Worm (Caenorhabditis elegans) whole organism, young adult: ENCODE results near the gene F10E9.1.
"Not testable (repeated sequence)": the region's sequence is repeated elsewhere in the genome, so short reads cannot be mapped to it uniquely, and the experiment has no call there.

Experiments
- D2030.7 ChIP-seq: fragments of 200-800 bp; sonication (Bioruptor generic); IDR thresholded peaks from 2 replicates; pipeline ENCODE4 v1.3.6; 2022; ENCODE audit warnings: missing genetic modification reagents, missing genetic modification characterization, missing compliant biosample characterization
- F33H1.4 ChIP-seq: fragments of 200-800 bp; sonication (Bioruptor generic); IDR thresholded peaks from 2 replicates; pipeline ENCODE4 v1.3.6; 2022; ENCODE audit warnings: missing genetic modification reagents, missing genetic modification characterization, missing compliant biosample characterization
- F39B2.1 ChIP-seq: fragments of 200-800 bp; sonication (Bioruptor generic); IDR thresholded peaks from 2 replicates; pipeline ENCODE4 v1.3.6; 2022; ENCODE audit warnings: missing genetic modification reagents, missing genetic modification characterization, missing compliant biosample characterization
- F52B5.7 ChIP-seq: sonication (generic microtip); optimal IDR thresholded peaks from 2 replicates; lab custom pipeline; 2016; ENCODE audit warnings: mild to moderate bottlenecking, missing genetic modification characterization, missing compliant biosample characterization
- akir-1 ChIP-seq: fragments of 200-800 bp; sonication (Bioruptor generic); optimal IDR thresholded peaks from 2 replicates; lab custom pipeline; 2018; ENCODE audit warnings: mild to moderate bottlenecking, missing genetic modification characterization, moderate library complexity, missing compliant biosample characterization
- aptf-3 ChIP-seq: fragments of 200-800 bp; sonication (Bioruptor generic); IDR thresholded peaks from 2 replicates; pipeline ENCODE4 v1.3.6; 2022; ENCODE audit warnings: missing genetic modification characterization, missing compliant biosample characterization
- attf-5 ChIP-seq: fragments of 200-800 bp; sonication (Bioruptor generic); optimal IDR thresholded peaks from 2 replicates; lab custom pipeline; 2018; ENCODE audit warnings: mild to moderate bottlenecking, missing genetic modification characterization, missing compliant biosample characterization
- ceh-100 ChIP-seq: fragments of 200-800 bp; sonication (Bioruptor generic); IDR thresholded peaks from 2 replicates; pipeline ENCODE4 v1.3.6; 2022; ENCODE audit warnings: missing genetic modification reagents, missing genetic modification characterization, missing compliant biosample characterization
- ceh-40 ChIP-seq: fragments of 200-800 bp; sonication (Bioruptor generic); IDR thresholded peaks from 2 replicates; pipeline ENCODE4 v1.3.6; 2022; ENCODE audit warnings: missing genetic modification characterization, missing compliant biosample characterization
- ceh-58 ChIP-seq: fragments of 200-800 bp; sonication (Bioruptor generic); IDR thresholded peaks from 2 replicates; pipeline ENCODE4 v1.3.6; 2022; ENCODE audit warnings: missing genetic modification characterization, missing compliant biosample characterization
- chd-7 ChIP-seq: sonication (generic microtip); optimal IDR thresholded peaks from 2 replicates; lab custom pipeline; 2016; ENCODE audit warnings: mild to moderate bottlenecking, missing genetic modification characterization, moderate library complexity, missing compliant biosample characterization
- dox-1 ChIP-seq: fragments of 200-800 bp; sonication (Bioruptor generic); IDR thresholded peaks from 2 replicates; pipeline ENCODE4 v1.3.6; 2022; ENCODE audit warnings: missing genetic modification reagents, missing genetic modification characterization, missing compliant biosample characterization
- dpff-1 ChIP-seq: sonication (generic microtip); optimal IDR thresholded peaks from 2 replicates; lab custom pipeline; 2017; ENCODE audit warnings: mild to moderate bottlenecking, missing genetic modification characterization, missing compliant biosample characterization
- egrh-3 ChIP-seq: fragments of 200-800 bp; sonication (Bioruptor generic); IDR thresholded peaks from 2 replicates; pipeline ENCODE4 v1.3.6; 2022; ENCODE audit warnings: missing genetic modification reagents, missing genetic modification characterization, missing compliant biosample characterization
- ekl-4 ChIP-seq: fragments of 200-800 bp; sonication (Bioruptor generic); IDR thresholded peaks from 2 replicates; pipeline ENCODE4 v1.3.6; 2022; ENCODE audit warnings: missing genetic modification reagents, missing genetic modification characterization, missing compliant biosample characterization
- gei-17 ChIP-seq: fragments of 200-800 bp; sonication (Bioruptor generic); optimal IDR thresholded peaks from 2 replicates; lab custom pipeline; 2018; ENCODE audit warnings: mild to moderate bottlenecking, missing genetic modification characterization, missing compliant biosample characterization
- him-1 ChIP-seq: sonication (generic microtip); optimal IDR thresholded peaks from 2 replicates; lab custom pipeline; 2016; ENCODE audit warnings: missing genotype, missing genetic modification reagents, missing genetic modification characterization, missing compliant biosample characterization
- hrde-1 ChIP-seq: sonication (generic microtip); optimal IDR thresholded peaks from 2 replicates; lab custom pipeline; 2016; ENCODE audit warnings: missing genetic modification characterization, mild to moderate bottlenecking, missing compliant biosample characterization, moderate library complexity, missing genotype, missing genetic modification reagents, borderline replicate concordance
- hsf-1 ChIP-seq: fragments of 200-800 bp; sonication (Bioruptor generic); IDR thresholded peaks from 2 replicates; pipeline ENCODE4 v1.3.6; 2022; ENCODE audit warnings: missing genetic modification reagents, missing genetic modification characterization, missing compliant biosample characterization
- lsl-1 ChIP-seq: fragments of 200-800 bp; sonication (Bioruptor generic); optimal IDR thresholded peaks from 2 replicates; lab custom pipeline; 2018; ENCODE audit warnings: mild to moderate bottlenecking, missing genetic modification characterization, moderate library complexity, missing compliant biosample characterization
- madf-6 ChIP-seq: fragments of 200-800 bp; sonication (Bioruptor generic); IDR thresholded peaks from 2 replicates; pipeline ENCODE4 v1.3.6; 2022; ENCODE audit warnings: missing genetic modification reagents, missing genetic modification characterization, missing compliant biosample characterization
- madf-8 ChIP-seq: fragments of 200-800 bp; sonication (Bioruptor generic); conservative IDR thresholded peaks from 2 replicates; pipeline ENCODE4 v1.3.6; 2022; ENCODE audit warnings: missing genetic modification reagents, missing genetic modification characterization, missing compliant biosample characterization
- mcd-1 ChIP-seq: fragments of 200-800 bp; sonication (Bioruptor generic); IDR thresholded peaks from 2 replicates; pipeline ENCODE4 v1.3.6; 2022; ENCODE audit warnings: missing genetic modification reagents, missing genetic modification characterization, missing compliant biosample characterization
- pbrm-1 ChIP-seq: fragments of 200-800 bp; sonication (Bioruptor generic); IDR thresholded peaks from 2 replicates; pipeline ENCODE4 v1.3.6; 2022; ENCODE audit warnings: missing genetic modification reagents, missing genetic modification characterization, missing compliant biosample characterization
- rcor-1 ChIP-seq: fragments of 200-800 bp; sonication (Bioruptor generic); IDR thresholded peaks from 2 replicates; pipeline ENCODE4 v1.3.6; 2022; ENCODE audit warnings: missing genetic modification reagents, missing genetic modification characterization, missing compliant biosample characterization
- rpc-1 ChIP-seq, 2 experiments: fragments of 150-350 bp in 1 of 2; sonication (generic microtip) in 1 of 2; optimal IDR thresholded peaks; 2 replicates each; lab custom pipeline; 2014 to 2018; ENCODE audit warnings: missing biosample characterization in 1 of 2, missing genetic modification characterization in 1 of 2, missing genetic modification reagents in 1 of 2, missing genotype in 1 of 2
- sdz-38 ChIP-seq: sonication (generic microtip); optimal IDR thresholded peaks from 2 replicates; lab custom pipeline; 2016; ENCODE audit warnings: missing genotype, missing genetic modification characterization, missing compliant biosample characterization
- ztf-25 ChIP-seq: fragments of 200-800 bp; sonication (Bioruptor generic); IDR thresholded peaks from 2 replicates; pipeline ENCODE4 v1.3.6; 2022; ENCODE audit warnings: missing genetic modification reagents, missing genetic modification characterization, missing compliant biosample characterization
- ztf-26 ChIP-seq: sonication (generic microtip); optimal IDR thresholded peaks from 2 replicates; lab custom pipeline; 2017; ENCODE audit warnings: missing genetic modification characterization, missing compliant biosample characterization

Gene F10E9.1

DNA sequence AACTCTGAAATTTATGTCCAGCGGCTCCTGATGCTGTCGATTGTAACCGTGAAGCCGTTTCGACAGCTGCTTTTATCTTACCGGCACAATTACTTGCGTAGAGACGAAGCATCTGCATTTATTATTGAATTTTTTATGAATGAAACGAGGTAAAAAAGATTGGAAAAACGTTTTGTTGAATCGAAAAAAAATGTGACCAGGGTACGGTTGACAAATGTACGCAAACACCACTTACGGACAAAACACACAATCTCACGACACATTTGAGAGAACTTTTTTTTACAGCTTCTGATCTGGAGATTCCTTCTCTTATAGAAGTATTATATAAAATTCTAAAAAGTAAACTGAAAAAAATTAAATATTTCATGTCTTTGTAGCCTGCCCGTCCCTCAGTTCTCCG lies 8.8 kb downstream of the F10E9.1 start, which contains the start of the genes mrps-18A and ZC262.2:
TSS of gene mrps-18A (minus strand) at position 141 of the 400 bp plus-strand sequence.
TSS of gene ZC262.2 (plus strand) at position 284 of the 400 bp plus-strand sequence.
- TF ChIP-seq him-1 (tag; lab: Kevin White, UChicago) = peak; percentile 4
- no peak for TF ChIP-seq rpc-1 (optimal IDR thresholded peaks at IDR 0.05; lab: Kevin White, UChicago)
- no peak for TF ChIP-seq rpc-1 (tag; optimal IDR thresholded peaks at IDR 0.05; lab: Kevin White, UChicago)
- no peak for TF ChIP-seq dpff-1
- TF ChIP-seq lsl-1 (GFP tag; lab: Kevin White, UChicago) = peak; percentile 65
- peak; percentile 10 for TF ChIP-seq attf-5 (GFP tag; lab: Kevin White, UChicago)

DNA sequence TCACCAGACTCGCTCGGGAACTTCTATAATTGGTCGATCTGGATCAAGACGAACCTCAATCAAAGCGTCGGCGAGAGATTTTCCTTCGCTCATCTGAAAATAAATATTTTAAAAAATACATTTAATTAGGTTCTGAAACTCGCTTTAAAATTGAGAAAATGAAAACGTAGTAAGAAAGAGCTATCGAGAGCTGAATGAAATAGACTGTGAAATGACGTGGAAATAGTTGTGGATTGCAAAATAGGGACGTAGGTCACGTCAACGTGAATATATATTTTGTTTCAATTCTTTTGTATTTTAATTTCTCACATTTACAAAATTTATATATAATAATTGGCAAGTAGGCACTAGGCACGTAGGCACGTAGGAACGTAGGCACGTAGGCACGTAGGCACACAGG lies 11.5 kb downstream of the F10E9.1 start, which contains the start of gene ZC262.4:
TSS of gene ZC262.4 (minus strand) at position 101 of the 400 bp plus-strand sequence.
- TF ChIP-seq hrde-1 (tag; lab: Kevin White, UChicago) = no peak
- no peak for TF ChIP-seq sdz-38

DNA sequence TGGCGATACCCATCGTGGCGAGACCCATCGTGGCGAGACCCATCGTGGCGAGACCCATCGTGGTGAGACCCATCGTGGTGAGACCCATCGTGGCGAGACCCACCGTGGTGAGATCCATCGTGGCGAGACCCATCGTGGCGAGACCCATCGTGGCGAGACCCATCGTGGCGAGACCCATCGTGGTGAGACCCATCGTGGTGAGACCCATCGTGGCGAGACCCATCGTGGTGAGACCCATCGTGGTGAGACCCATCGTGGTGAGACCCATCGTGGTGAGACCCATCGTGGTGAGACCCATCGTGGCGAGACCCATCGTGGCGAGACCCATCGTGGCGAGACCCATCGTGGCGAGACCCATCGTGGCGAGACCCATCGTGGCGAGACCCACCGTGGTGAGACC lies 12.6 kb downstream of the F10E9.1 start:
- TF ChIP-seq F33H1.4 = peak; percentile 30
- peak; percentile 91; the same call in 1 of the 2 replicates for TF ChIP-seq egrh-3 (GFP tag; lab: Robert Waterston, UW)

DNA sequence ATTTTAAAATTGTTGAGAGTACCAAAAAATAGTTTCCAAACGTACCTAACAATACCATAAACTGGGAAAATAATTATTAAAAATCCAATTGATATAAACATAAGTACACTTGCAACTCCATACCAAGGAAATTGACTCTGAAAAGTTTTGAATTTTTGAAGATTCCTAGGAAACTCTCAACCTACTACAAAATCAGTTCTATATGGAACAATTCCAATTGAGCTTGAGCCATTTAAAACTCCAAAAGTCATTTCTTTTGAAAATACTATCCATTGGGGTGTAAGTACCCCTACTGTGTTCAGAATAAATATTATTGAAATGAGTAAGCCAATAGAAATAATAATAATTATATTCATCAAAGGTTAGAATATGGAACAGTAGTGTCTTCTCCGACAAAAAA lies 16.4 kb downstream of the F10E9.1 start, which contains the start of gene clc-28:
TSS of gene clc-28 (minus strand) at position 101 of the 400 bp plus-strand sequence.
- TF ChIP-seq akir-1 (GFP tag; lab: Kevin White, UChicago); gei-17 (GFP tag; lab: Kevin White, UChicago); ztf-26 (tag; lab: Kevin White, UChicago): not testable (repeated sequence)

DNA sequence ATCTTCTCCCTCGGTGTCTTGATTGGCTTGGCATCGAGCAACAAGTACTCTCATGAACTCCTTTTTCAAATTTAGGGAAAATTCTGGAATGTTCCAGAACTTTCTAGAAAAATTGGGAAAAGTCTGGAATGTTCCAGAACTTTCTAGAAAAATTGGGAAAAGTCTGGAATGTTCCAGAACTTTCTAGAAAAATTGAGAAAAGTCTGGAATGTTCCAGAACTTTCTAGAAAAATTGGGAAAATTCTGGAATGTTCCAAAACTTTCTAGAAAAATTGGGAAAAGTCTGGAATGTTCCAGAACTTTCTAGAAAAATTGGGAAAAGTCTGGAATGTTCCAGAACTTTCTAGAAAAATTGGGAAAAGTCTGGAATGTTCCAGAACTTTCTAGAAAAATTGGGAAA lies 21.3 kb downstream of the F10E9.1 start, which contains the start of gene ZC262.7:
TSS of gene ZC262.7 (minus strand) at position 54 of the 400 bp plus-strand sequence.
- TF ChIP-seq D2030.7 (GFP tag; lab: Robert Waterston, UW) (peak; percentile 83), F33H1.4 (peak; percentile 35; the same call in 1 of the 2 replicates), ztf-25 (GFP tag; lab: Robert Waterston, UW) (peak; percentile 43; the same call in 1 of the 2 replicates), mcd-1 (peak; percentile 23; the same call in 1 of the 2 replicates), egrh-3 (GFP tag; lab: Robert Waterston, UW) (peak; percentile 77), madf-6 (GFP tag; lab: Robert Waterston, UW) (peak; percentile 44), F39B2.1 (GFP tag; lab: Robert Waterston, UW) (peak; percentile 68; the same call in 1 of the 2 replicates), rcor-1 (GFP tag; lab: Robert Waterston, UW) (peak; percentile 52; the same call in 1 of the 2 replicates), madf-8 (GFP tag; lab: Robert Waterston, UW) (0 out of 2 replicates have a peak, but pooled peaks have one; percentile 15), aptf-3 (GFP tag; lab: Robert Waterston, UW) (peak; percentile 85; the same call in 1 of the 2 replicates), ceh-58 (0 out of 2 replicates have a peak, but pooled peaks have one; percentile 7), pbrm-1 (GFP tag; lab: Robert Waterston, UW) (peak; percentile 88), hsf-1 (GFP tag; lab: Robert Waterston, UW) (peak; percentile 99), ceh-40 (GFP tag; lab: Robert Waterston, UW) (peak; percentile 89), dox-1 (GFP tag; lab: Robert Waterston, UW) (peak; percentile 98), ekl-4 (GFP tag; lab: Robert Waterston, UW) (peak; percentile 55; the same call in 1 of the 2 replicates)

DNA sequence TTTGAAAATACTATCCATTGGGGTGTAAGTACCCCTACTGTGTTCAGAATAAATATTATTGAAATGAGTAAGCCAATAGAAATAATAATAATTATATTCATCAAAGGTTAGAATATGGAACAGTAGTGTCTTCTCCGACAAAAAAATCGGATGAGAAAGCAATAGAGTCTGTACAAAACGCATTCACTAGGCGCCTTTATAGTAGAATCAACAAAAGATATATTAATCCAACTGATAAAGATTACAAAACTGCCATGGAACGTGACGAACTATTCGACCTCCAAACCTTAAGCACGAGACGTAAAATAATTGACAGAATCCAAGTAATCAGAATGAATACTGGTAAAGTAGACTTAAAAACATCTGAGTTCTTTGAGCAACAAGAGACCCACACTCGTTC lies 24.9 kb downstream of the F10E9.1 start, which contains the start of gene clc-29:
TSS of gene clc-29 (minus strand) at position 101 of the 400 bp plus-strand sequence.
- TF ChIP-seq chd-7; F52B5.7 (tag; lab: Kevin White, UChicago); ceh-100: not testable (repeated sequence)
